Fruit fly (Drosophila melanogaster): ENCODE results near the gene CG3402.

The CG3402 gene

dm6 chr3L:687858-688257 is 35.2 kb upstream of the CG3402 start, which contains the start of gene hiro:
Gene hiro (minus strand): TSS chr3L:687958.
- no peak for TF ChIP-seq Sin3A (optimal IDR thresholded peaks at IDR 0.05)

- no peak for TF ChIP-seq Sin3A (optimal IDR thresholded peaks at IDR 0.05)
- TF ChIP-seq Myc (optimal IDR thresholded peaks at IDR 0.05): no peak
- TF ChIP-seq h (optimal IDR thresholded peaks at IDR 0.05): no peak
- no peak for TF ChIP-seq insv (optimal IDR thresholded peaks at IDR 0.05)
- TF ChIP-seq ttk (optimal IDR thresholded peaks at IDR 0.05): no peak
- TF ChIP-seq psq (optimal IDR thresholded peaks at IDR 0.05): no peak
These were observed 32.7 kb upstream of the CG3402 start, which contains the start of gene ebd1 for dm6 chr3L:685441-685804. Gene ebd1 (minus strand): TSS chr3L:685549.

- no peak for TF ChIP-seq ttk (optimal IDR thresholded peaks at IDR 0.05)
These were observed 32.2 kb upstream of the CG3402 start for dm6 chr3L:684749-685440.

- TF ChIP-seq ttk (optimal IDR thresholded peaks at IDR 0.05) (no peak), insv (optimal IDR thresholded peaks at IDR 0.05) (no peak), Sin3A (optimal IDR thresholded peaks at IDR 0.05) (no peak), Myc (optimal IDR thresholded peaks at IDR 0.05) (no peak), h (optimal IDR thresholded peaks at IDR 0.05) (no peak)
These were observed 29.8 kb upstream of the CG3402 start, which contains the start of gene CG3386 for dm6 chr3L:682420-682882. Gene CG3386 (minus strand): TSS chr3L:682470.

- TF ChIP-seq h (optimal IDR thresholded peaks at IDR 0.05): no peak
- TF ChIP-seq Myc (optimal IDR thresholded peaks at IDR 0.05): no peak
- no peak for TF ChIP-seq insv (optimal IDR thresholded peaks at IDR 0.05)
- no peak for TF ChIP-seq ttk (optimal IDR thresholded peaks at IDR 0.05)
- TF ChIP-seq psq (optimal IDR thresholded peaks at IDR 0.05): no peak
- no peak for TF ChIP-seq Sin3A (optimal IDR thresholded peaks at IDR 0.05)
These were observed 29.2 kb upstream of the CG3402 start for dm6 chr3L:681793-682369.

dm6 chr3L:680258-680657 is 27.6 kb upstream of the CG3402 start, which contains the start of gene CG17129:
Gene CG17129 (minus strand): TSS chr3L:680326.
- TF ChIP-seq ttk (optimal IDR thresholded peaks at IDR 0.05) (no peak), h (optimal IDR thresholded peaks at IDR 0.05) (no peak), insv (optimal IDR thresholded peaks at IDR 0.05) (no peak), Myc (optimal IDR thresholded peaks at IDR 0.05) (no peak), Sin3A (optimal IDR thresholded peaks at IDR 0.05) (no peak), psq (optimal IDR thresholded peaks at IDR 0.05) (no peak)

dm6 chr3L:675856-676255 is 23.2 kb upstream of the CG3402 start:
- TF ChIP-seq insv (optimal IDR thresholded peaks at IDR 0.05) (no peak), psq (optimal IDR thresholded peaks at IDR 0.05) (no peak), ttk (optimal IDR thresholded peaks at IDR 0.05) (no peak), h (optimal IDR thresholded peaks at IDR 0.05) (no peak), Myc (optimal IDR thresholded peaks at IDR 0.05) (no peak), Sin3A (optimal IDR thresholded peaks at IDR 0.05) (no peak)

dm6 chr3L:673324-673723 is 20.6 kb upstream of the CG3402 start:
- TF ChIP-seq ttk (optimal IDR thresholded peaks at IDR 0.05): no peak

dm6 chr3L:666544-666943 is 13.9 kb upstream of the CG3402 start:
- TF ChIP-seq psq (optimal IDR thresholded peaks at IDR 0.05) (no peak), Sin3A (optimal IDR thresholded peaks at IDR 0.05) (no peak), ttk (optimal IDR thresholded peaks at IDR 0.05) (no peak), Myc (optimal IDR thresholded peaks at IDR 0.05) (no peak), h (optimal IDR thresholded peaks at IDR 0.05) (no peak), insv (optimal IDR thresholded peaks at IDR 0.05) (no peak)

- TF ChIP-seq ttk (optimal IDR thresholded peaks at IDR 0.05): no peak
- TF ChIP-seq h (optimal IDR thresholded peaks at IDR 0.05): no peak
- TF ChIP-seq Myc (optimal IDR thresholded peaks at IDR 0.05): no peak
- TF ChIP-seq insv (optimal IDR thresholded peaks at IDR 0.05): no peak
- TF ChIP-seq Sin3A (optimal IDR thresholded peaks at IDR 0.05): no peak
- no peak for TF ChIP-seq psq (optimal IDR thresholded peaks at IDR 0.05)
These were observed 11.2 kb upstream of the CG3402 start for dm6 chr3L:663880-664279.

- TF ChIP-seq Sin3A (optimal IDR thresholded peaks at IDR 0.05): no peak
- no peak for TF ChIP-seq ttk (optimal IDR thresholded peaks at IDR 0.05)
- no peak for TF ChIP-seq h (optimal IDR thresholded peaks at IDR 0.05)
- no peak for TF ChIP-seq psq (optimal IDR thresholded peaks at IDR 0.05)
- no peak for TF ChIP-seq insv (optimal IDR thresholded peaks at IDR 0.05)
- TF ChIP-seq Myc (optimal IDR thresholded peaks at IDR 0.05): no peak
These were observed 7.8 kb upstream of the CG3402 start for dm6 chr3L:660314-661075.

dm6 chr3L:658279-658678 is 5.6 kb upstream of the CG3402 start:
- TF ChIP-seq Myc (optimal IDR thresholded peaks at IDR 0.05): no peak
- TF ChIP-seq Sin3A (optimal IDR thresholded peaks at IDR 0.05): no peak
- no peak for TF ChIP-seq psq (optimal IDR thresholded peaks at IDR 0.05)
- TF ChIP-seq insv (optimal IDR thresholded peaks at IDR 0.05): no peak
- no peak for TF ChIP-seq ttk (optimal IDR thresholded peaks at IDR 0.05)
- TF ChIP-seq h (optimal IDR thresholded peaks at IDR 0.05): no peak

dm6 chr3L:654019-654418 is 1.3 kb upstream of the CG3402 start, which contains the start of the genes MED30 and Rev1:
Gene MED30 (minus strand): TSS chr3L:654089.
Gene Rev1 (plus strand): TSS chr3L:654363.
- TF ChIP-seq psq (optimal IDR thresholded peaks at IDR 0.05) (no peak), Myc (optimal IDR thresholded peaks at IDR 0.05) (no peak), Sin3A (optimal IDR thresholded peaks at IDR 0.05) (no peak), h (optimal IDR thresholded peaks at IDR 0.05) (no peak), ttk (optimal IDR thresholded peaks at IDR 0.05) (no peak), insv (optimal IDR thresholded peaks at IDR 0.05) (no peak)
